Worm (Caenorhabditis elegans) whole organism, L4/young adult: ENCODE results near the gene elt-4.

Source experiments
- W03F9.2 ChIP-seq: fragments of 150-350 bp; optimal IDR thresholded peaks from 2 replicates; lab custom pipeline; 2014; ENCODE audit warnings: missing biosample characterization, missing genetic modification characterization
- dao-5 ChIP-seq: sonication (generic microtip); optimal IDR thresholded peaks from 2 replicates; lab custom pipeline; 2016; ENCODE audit warnings: missing genotype, missing genetic modification characterization, moderate library complexity, missing compliant biosample characterization
- him-1 ChIP-seq: sonication (generic microtip); optimal IDR thresholded peaks from 2 replicates; lab custom pipeline; 2016; ENCODE audit warnings: missing genotype, missing genetic modification reagents, missing genetic modification characterization, missing compliant biosample characterization

elt-4 gene

DNA sequence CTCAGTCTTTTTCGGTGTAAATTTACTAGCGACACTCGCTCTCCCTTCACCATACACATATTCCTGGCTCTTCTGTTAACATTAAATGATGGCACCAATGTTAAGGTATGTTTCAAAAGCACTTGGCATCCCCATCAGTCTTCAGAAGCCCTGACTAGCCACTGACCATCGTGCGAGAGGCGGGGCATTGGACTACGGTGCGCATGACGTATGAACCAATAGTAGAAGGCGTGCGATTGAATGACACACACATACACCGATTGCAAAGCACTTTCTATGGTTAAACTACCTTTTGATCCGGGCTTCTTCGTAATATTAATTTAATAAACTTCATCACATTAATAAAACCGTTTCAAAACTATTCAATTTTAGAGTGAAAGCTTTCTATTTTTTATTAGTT lies 29.9 kb downstream of the elt-4 start:
- TF ChIP-seq dao-5 (tag; lab: Kevin White, UChicago) = no peak
- no peak for TF ChIP-seq W03F9.2
- no peak for TF ChIP-seq him-1

DNA sequence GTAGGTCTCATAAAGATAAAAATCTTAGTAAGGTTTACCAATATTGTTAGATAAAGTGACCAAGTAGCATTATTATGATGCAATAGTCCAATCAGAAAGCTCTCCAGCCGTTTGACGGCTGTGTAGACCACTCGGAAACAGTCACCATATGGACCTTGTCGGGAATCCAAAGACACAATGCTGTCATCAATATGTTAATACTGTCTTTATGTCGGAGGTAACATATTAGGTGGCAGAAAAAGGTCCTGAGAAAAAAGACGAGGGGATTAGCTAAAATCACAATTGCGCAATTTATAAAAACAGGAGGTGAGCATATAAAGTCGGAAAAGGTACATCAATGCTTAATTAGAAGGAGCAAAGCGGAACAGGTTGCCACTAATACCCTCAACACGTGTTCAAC lies 32.6 kb downstream of the elt-4 start:
- no peak for TF ChIP-seq dao-5 (tag; lab: Kevin White, UChicago)
- no peak for TF ChIP-seq W03F9.2
- no peak for TF ChIP-seq him-1

DNA sequence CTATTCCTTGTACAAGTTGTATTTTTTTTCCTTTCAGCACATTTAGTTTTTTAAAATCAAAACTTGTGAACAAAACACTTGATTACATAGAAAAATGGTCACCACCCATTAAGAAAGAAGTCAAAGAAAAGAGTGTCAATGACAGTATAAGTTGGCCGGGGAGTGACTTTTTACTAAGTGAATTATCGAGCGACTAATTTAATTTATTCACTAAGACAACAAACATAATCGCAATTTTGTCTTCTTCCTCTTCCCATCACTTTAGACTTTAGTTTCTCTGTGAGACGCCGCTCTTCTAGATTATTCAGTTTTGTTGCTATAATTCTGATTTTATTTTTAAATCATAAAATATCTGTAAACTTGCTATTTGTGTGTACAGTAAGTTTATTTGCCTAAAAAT lies 38.7 kb downstream of the elt-4 start:
- TF ChIP-seq dao-5 (tag; lab: Kevin White, UChicago) = no peak
- TF ChIP-seq him-1 = no peak
- no peak for TF ChIP-seq W03F9.2

DNA sequence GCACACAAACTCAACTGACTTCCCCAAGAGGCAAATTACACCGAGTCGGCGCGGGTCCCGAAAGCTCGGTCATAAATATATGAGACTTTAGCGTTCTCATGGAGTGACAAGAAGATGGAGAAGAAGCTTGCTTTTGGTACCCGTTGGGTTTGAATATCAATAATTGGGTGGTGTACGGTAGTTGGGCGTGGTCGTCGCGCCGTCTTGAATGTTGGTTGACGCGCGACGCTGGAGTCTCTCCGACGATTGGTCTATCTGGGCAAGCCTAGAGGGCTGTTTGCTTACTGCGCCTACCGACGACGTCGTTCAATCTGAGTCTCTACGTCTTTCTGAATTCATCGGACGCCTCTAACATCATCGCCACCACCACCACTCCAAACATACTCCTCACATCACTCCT lies 39.5 kb downstream of the elt-4 start:
- TF ChIP-seq W03F9.2 (no peak), him-1 (no peak), dao-5 (tag; lab: Kevin White, UChicago) (no peak)

DNA sequence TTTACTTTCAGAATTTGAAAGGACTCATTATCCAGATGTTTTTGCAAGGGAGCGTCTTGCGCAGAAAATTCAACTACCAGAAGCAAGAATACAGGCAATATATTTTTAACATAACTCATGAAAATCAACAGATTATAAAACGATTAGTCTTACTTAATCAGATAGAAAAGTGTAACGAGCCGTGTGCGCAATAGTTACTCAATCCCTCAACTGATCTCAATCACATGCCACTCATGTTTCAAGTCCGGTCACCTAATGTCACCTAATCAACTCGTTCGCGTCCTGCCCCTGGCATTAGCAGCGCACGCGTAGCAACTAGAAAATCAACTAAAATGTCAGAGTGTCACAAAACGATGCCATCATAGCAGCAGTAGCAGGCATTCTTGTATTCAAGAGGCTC lies 41.2 kb downstream of the elt-4 start:
- no peak for TF ChIP-seq him-1
- no peak for TF ChIP-seq W03F9.2
- TF ChIP-seq dao-5 (tag; lab: Kevin White, UChicago) = no peak

DNA sequence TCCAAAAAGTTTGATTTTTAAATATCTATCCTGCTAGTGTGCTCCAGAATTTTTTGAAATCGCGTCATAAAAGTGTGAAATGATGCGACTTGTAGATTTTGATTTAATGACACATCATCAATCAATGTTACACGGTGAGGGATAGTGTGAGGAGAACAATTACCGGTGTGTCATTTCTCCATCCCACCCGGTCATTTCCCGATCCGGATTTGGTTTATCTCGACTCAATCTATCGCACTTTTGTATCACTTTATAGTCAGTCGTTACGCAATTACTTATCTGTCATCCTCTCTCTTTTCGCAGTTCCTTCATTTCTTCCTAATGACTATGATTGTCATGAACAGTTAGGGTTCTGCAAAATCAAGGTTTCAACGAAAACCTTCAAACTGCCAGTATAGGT lies 44.9 kb downstream of the elt-4 start:
- TF ChIP-seq W03F9.2 (no peak), him-1 (no peak), dao-5 (tag; lab: Kevin White, UChicago) (no peak)

DNA sequence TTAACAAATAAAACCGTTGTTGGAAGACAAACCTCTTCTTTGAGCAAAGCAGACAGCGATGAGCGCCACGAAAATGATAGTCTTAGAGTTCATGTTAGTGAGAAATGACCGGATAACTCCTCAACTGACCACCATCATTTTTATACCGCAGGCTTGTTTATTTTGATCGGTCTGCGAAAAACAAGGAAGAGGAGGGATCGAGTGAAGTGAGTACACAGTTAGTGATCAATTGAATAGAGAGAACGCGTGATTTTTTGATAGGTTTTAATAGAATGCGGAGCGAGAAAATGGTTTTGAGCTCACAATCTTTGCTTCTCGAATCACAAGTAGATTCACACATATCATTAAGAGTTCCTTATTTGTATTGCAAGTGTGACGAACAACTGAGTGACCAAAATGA lies 46.0 kb downstream of the elt-4 start, which contains the start of gene F14F3.4:
TSS of gene F14F3.4 (minus strand) at position 101 of the 400 bp plus-strand sequence.
- TF ChIP-seq him-1 (no peak), dao-5 (tag; lab: Kevin White, UChicago) (no peak), W03F9.2 (no peak)

DNA sequence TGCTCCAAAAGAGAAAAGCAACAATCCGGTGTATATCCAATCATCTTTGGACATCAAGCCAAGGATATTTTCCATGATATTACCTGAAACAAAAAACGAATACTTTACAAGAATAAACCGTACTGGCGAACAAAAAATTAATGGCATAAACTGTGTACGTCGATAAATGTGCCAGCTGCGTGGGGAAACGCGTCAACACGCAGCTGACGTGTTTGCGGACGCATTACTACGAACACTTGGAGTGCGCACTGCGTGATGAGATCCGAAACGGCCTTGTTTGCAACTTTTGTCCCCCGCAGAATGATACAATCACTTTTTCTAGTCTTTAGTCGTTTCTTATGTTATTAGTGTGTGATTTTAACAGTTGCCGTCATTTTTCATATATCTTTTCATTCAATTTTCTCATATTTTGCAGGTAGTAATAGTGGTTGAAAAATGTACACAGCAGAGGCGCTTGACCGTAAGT lies 49.2 kb downstream of the elt-4 start, which contains the start of the genes mboa-7 and git-1:
TSS of gene mboa-7 (minus strand) at position 83 of the 466 bp plus-strand sequence.
TSS of gene git-1 (plus strand) at position 416 of the 466 bp plus-strand sequence.
- TF ChIP-seq dao-5 (tag; lab: Kevin White, UChicago) = no peak
- TF ChIP-seq W03F9.2 = no peak
- no peak for TF ChIP-seq him-1
